Worm (Caenorhabditis elegans) whole organism, mixed stage, embryonic: ENCODE data around the gene nsph-3.2.

Experiments
- elt-3 ChIP-seq: fragments of 150-350 bp; optimal IDR thresholded peaks from 2 replicates; lab custom pipeline; 2014; ENCODE audit warnings: missing biosample characterization, missing genetic modification characterization
- mab-5 ChIP-seq: fragments of 150-350 bp; optimal IDR thresholded peaks from 2 replicates; lab custom pipeline; 2014; ENCODE audit warnings: missing biosample characterization, missing genetic modification characterization
- nhr-237 ChIP-seq: fragments of 150-350 bp; optimal IDR thresholded peaks from 2 replicates; lab custom pipeline; 2014; ENCODE audit warnings: missing biosample characterization, missing genetic modification characterization
- nhr-28 ChIP-seq: fragments of 150-350 bp; optimal IDR thresholded peaks from 2 replicates; lab custom pipeline; 2014; ENCODE audit warnings: missing biosample characterization, missing genetic modification characterization
- sem-2 ChIP-seq: fragments of 200-800 bp; sonication (Bioruptor generic); optimal IDR thresholded peaks from 2 replicates; lab custom pipeline; 2018; ENCODE audit warnings: mild to moderate bottlenecking, missing genetic modification characterization, missing compliant biosample characterization
- tbx-8 ChIP-seq: fragments of 200-800 bp; sonication (Bioruptor generic); optimal IDR thresholded peaks from 2 replicates; lab custom pipeline; 2018; ENCODE audit warnings: mild to moderate bottlenecking, missing genetic modification characterization, moderate library complexity, missing compliant biosample characterization
- unc-62 ChIP-seq: fragments of 150-350 bp; optimal IDR thresholded peaks from 2 replicates; lab custom pipeline; 2014; ENCODE audit warnings: missing biosample characterization, missing genetic modification reagents, missing genetic modification characterization
- ztf-11 ChIP-seq: fragments of 150-350 bp; optimal IDR thresholded peaks from 2 replicates; lab custom pipeline; 2014; ENCODE audit warnings: missing biosample characterization, missing genetic modification characterization

DNA sequence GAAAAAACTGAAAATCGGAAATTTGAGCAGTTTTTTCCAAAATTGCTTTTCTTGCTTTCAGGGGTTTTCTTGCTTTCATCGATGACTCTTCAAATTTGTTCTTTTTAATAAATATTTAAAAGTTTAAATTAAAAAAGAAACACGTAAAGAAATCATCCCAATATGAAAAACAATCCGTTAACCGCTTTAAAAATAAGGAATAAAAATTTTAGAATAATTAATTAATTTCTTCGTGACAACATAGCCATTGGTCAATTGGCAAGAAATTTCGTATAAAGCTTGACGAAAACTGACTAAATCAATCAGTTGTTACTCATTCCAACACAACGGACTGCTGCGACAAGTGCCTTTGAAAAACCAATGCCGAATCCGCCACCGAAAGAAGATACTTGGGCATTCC is at the start of gene nsph-3.2:
- TF ChIP-seq mab-5 (tag; lab: Kevin White, UChicago), result no peak
- no peak for TF ChIP-seq unc-62 (GFP tag; lab: Kevin White, UChicago)
- no peak for TF ChIP-seq nhr-28 (tag; lab: Kevin White, UChicago)
- no peak for TF ChIP-seq elt-3 (tag; lab: Kevin White, UChicago)
- TF ChIP-seq ztf-11 (tag; lab: Kevin White, UChicago), result no peak
- no peak for TF ChIP-seq nhr-237
- no peak for TF ChIP-seq sem-2 (GFP tag; lab: Kevin White, UChicago)
- TF ChIP-seq tbx-8 (GFP tag; lab: Kevin White, UChicago), result no peak
